Worm (Caenorhabditis elegans): ENCODE data around the gene ham-2.

The ham-2 gene

ce11 chrX:4605828-4606227 is 51.3 kb downstream of the ham-2 start, which contains the start of gene spat-3:
Gene spat-3 (minus strand): TSS chrX:4605928.
- TF ChIP-seq hmg-11 (tag; optimal IDR thresholded peaks at IDR 0.05) (no peak), elt-2 (tag; optimal IDR thresholded peaks at IDR 0.05) (no peak), nhr-77 (tag; optimal IDR thresholded peaks at IDR 0.05) (no peak), nhr-23 (tag; optimal IDR thresholded peaks at IDR 0.05) (no peak), lin-39 (tag; optimal IDR thresholded peaks at IDR 0.05) (no peak), daf-12 (tag; optimal IDR thresholded peaks at IDR 0.05) (no peak), fos-1 (tag; optimal IDR thresholded peaks at IDR 0.05) (no peak), nhr-67 (tag; optimal IDR thresholded peaks at IDR 0.05) (no peak), nhr-237 (tag; optimal IDR thresholded peaks at IDR 0.05) (no peak)

- TF ChIP-seq nhr-25 (tag; optimal IDR thresholded peaks at IDR 0.05) = peak; percentile 86
- TF ChIP-seq jun-1 (tag; optimal IDR thresholded peaks at IDR 0.05) = peak; percentile 70
- TF ChIP-seq pqm-1 (tag; optimal IDR thresholded peaks at IDR 0.05) = peak; percentile 5
- TF ChIP-seq nhr-43 (tag; optimal IDR thresholded peaks at IDR 0.05; ENCODE audit: poor library complexity, severe bottlenecking) = peak; percentile 80
- TF ChIP-seq nhr-23 (tag; optimal IDR thresholded peaks at IDR 0.05) = peak; percentile 8
- peak; percentile 12 for TF ChIP-seq elt-1 (tag; optimal IDR thresholded peaks at IDR 0.05)
- peak; percentile 41 for TF ChIP-seq zag-1 (tag; optimal IDR thresholded peaks at IDR 0.05)
- TF ChIP-seq lin-39 (tag; optimal IDR thresholded peaks at IDR 0.05) = peak; percentile 77
- peak; percentile 53 for TF ChIP-seq nfya-1 (tag; optimal IDR thresholded peaks at IDR 0.05; ENCODE audit: insufficient read depth)
- TF ChIP-seq lin-15B (tag; optimal IDR thresholded peaks at IDR 0.05) = peak; percentile 42
- peak; percentile 34 for TF ChIP-seq pha-4 (tag; optimal IDR thresholded peaks at IDR 0.05)
- TF ChIP-seq elt-2 (tag; optimal IDR thresholded peaks at IDR 0.05) = peak; percentile 93
- peak; percentile 14 for TF ChIP-seq tbx-2 (tag; optimal IDR thresholded peaks at IDR 0.05)
- peak; percentile 95 for TF ChIP-seq lsy-12 (tag; optimal IDR thresholded peaks at IDR 0.05)
- TF ChIP-seq hmg-11 (tag; optimal IDR thresholded peaks at IDR 0.05) = peak; percentile 72
These were observed 52.0 kb downstream of the ham-2 start for ce11 chrX:4606389-4606880.

- TF ChIP-seq nhr-12 (tag; optimal IDR thresholded peaks at IDR 0.05) (no peak), egl-27 (tag; optimal IDR thresholded peaks at IDR 0.05) (no peak), aly-2 (tag; optimal IDR thresholded peaks at IDR 0.05) (no peak), nhr-77 (tag; optimal IDR thresholded peaks at IDR 0.05) (no peak), nhr-28 (tag; optimal IDR thresholded peaks at IDR 0.05) (no peak), nhr-237 (tag; optimal IDR thresholded peaks at IDR 0.05) (no peak), ZK546.5 (tag; optimal IDR thresholded peaks at IDR 0.05) (no peak), elt-3 (tag; optimal IDR thresholded peaks at IDR 0.05) (no peak), ceh-9 (tag; optimal IDR thresholded peaks at IDR 0.05) (no peak), lin-39 (tag; optimal IDR thresholded peaks at IDR 0.05) (no peak)
These were observed 52.8 kb downstream of the ham-2 start for ce11 chrX:4607300-4607699.
